Fruit fly (Drosophila melanogaster) whole organism: ENCODE results near the gene Eig71Ed.

Experiments used
- CG8478 ChIP-seq: fragments of >200 bp; optimal IDR thresholded peaks from 2 replicates; lab custom pipeline; 2018; ENCODE audit warnings: inconsistent platforms
- Dll ChIP-seq: fragments of >200 bp; optimal IDR thresholded peaks from 2 replicates; lab custom pipeline; 2017
- EcR ChIP-seq, 2 experiments: fragments of >200 bp; optimal IDR thresholded peaks; 2 replicates each; lab custom pipeline; 2017; ENCODE audit warnings: missing biosample characterization in 2 of 2, missing genetic modification characterization in 2 of 2, missing genetic modification reagents in 2 of 2
- pan ChIP-seq: fragments of >200 bp; optimal IDR thresholded peaks from 2 replicates; lab custom pipeline; 2017
- psq ChIP-seq: fragments of >200 bp; optimal IDR thresholded peaks from 2 replicates; lab custom pipeline; 2017
- usp ChIP-seq: fragments of >200 bp; optimal IDR thresholded peaks from 2 replicates; lab custom pipeline; 2017; ENCODE audit warnings: missing biosample characterization, missing genetic modification characterization, mixed read lengths

Gene Eig71Ed

dm6 chr3L:15657290-15657689, 5.0 kb downstream of the Eig71Ed start, which contains the start of the genes Eig71Ef and Eig71Eg:
Gene Eig71Ef (minus strand): TSS chr3L:15657390.
Gene Eig71Eg (plus strand): TSS chr3L:15657628.
- no peak for TF ChIP-seq pan (lab: Kevin White, UChicago)
- no peak for TF ChIP-seq psq
- TF ChIP-seq EcR (GFP tag; optimal IDR thresholded peaks at IDR 0.05; lab: Kevin White, UChicago) = no peak
- TF ChIP-seq CG8478 = no peak
- TF ChIP-seq Dll (lab: Kevin White, UChicago) = no peak
- TF ChIP-seq usp (GFP tag; lab: Kevin White, UChicago) = no peak

- no peak for TF ChIP-seq pan (lab: Kevin White, UChicago)
- TF ChIP-seq EcR (GFP tag; optimal IDR thresholded peaks at IDR 0.05; lab: Kevin White, UChicago) = no peak
- no peak for TF ChIP-seq psq
- no peak for TF ChIP-seq usp (GFP tag; lab: Kevin White, UChicago)
- no peak for TF ChIP-seq CG8478
- TF ChIP-seq Dll (lab: Kevin White, UChicago) = no peak
These were observed 7.0 kb downstream of the Eig71Ed start, which contains the start of the genes Eig71Eh and Eig71Ei for dm6 chr3L:15659341-15659740. Gene Eig71Eh (minus strand): TSS chr3L:15659441. Gene Eig71Ei (plus strand): TSS chr3L:15659707.

- no peak for TF ChIP-seq CG8478
- no peak for TF ChIP-seq EcR (GFP tag; optimal IDR thresholded peaks at IDR 0.05; lab: Kevin White, UChicago)
These were observed 8.6 kb downstream of the Eig71Ed start, which contains the start of the genes Eig71Ej and Eig71Ek for dm6 chr3L:15660915-15661314. Gene Eig71Ej (minus strand): TSS chr3L:15661015. Gene Eig71Ek (plus strand): TSS chr3L:15661248.

DNA sequence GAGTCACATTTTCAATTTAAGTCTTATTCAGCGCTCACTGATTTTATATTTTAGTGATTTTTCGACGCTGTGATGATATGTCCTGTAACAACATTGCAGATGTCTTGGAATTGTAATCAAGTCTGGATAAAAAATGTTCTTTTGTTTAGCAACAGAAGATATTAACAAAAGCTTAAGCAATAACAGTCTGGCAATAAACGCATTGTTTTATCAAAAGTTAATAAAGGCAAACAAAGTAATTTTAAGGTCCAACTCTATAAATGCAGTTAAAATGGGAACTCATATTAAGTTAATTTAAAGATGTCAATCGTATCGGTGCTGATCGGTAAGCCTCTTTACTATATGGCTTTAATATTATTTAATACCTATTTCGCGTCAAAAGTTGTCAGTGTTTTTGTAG, 9.2 kb downstream of the Eig71Ed start, which contains the start of gene CG43082:
Gene CG43082 (plus strand): TSS at position 301 of the 400 bp plus-strand sequence.
- no peak for TF ChIP-seq EcR (GFP tag; optimal IDR thresholded peaks at IDR 0.05; lab: Kevin White, UChicago)
- TF ChIP-seq pan (lab: Kevin White, UChicago) = no peak
- no peak for TF ChIP-seq psq
- no peak for TF ChIP-seq Dll (lab: Kevin White, UChicago)
- TF ChIP-seq CG8478 = no peak
- no peak for TF ChIP-seq usp (GFP tag; lab: Kevin White, UChicago)

dm6 chr3L:15662510-15662909, 10.2 kb downstream of the Eig71Ed start:
- TF ChIP-seq pan (lab: Kevin White, UChicago) = no peak
- no peak for TF ChIP-seq EcR (GFP tag; optimal IDR thresholded peaks at IDR 0.05; lab: Kevin White, UChicago)
- TF ChIP-seq CG8478 = no peak
- TF ChIP-seq Dll (lab: Kevin White, UChicago) = no peak
- TF ChIP-seq usp (GFP tag; lab: Kevin White, UChicago) = no peak
- no peak for TF ChIP-seq psq

DNA sequence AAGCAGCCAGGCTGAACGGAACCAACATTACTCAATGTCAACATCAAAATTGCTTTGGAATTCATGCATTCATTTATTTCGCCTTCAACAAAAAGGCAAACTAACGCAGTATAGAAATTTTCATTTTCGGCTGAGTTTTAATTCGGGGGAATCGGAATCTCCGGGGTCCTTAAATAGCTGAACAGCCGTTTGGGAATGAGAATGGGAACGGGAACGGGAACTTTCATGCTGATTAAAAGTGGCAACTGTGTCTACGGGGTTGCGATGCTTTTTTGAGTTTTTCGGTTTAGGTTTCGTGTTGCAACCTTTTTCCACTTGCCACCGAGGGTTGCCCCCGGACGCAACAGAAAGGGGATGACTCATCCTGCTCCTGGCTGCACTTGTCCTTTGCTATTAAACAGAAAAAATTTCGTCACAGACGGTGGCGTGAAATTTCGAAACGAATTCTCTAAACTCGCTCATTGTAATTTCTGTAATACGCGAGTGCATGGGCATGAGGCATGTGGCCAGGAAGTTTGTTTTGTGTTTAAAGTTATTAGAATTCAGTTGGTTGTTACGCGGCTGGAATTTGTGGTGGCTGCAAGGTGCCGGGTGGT, 12.0 kb downstream of the Eig71Ed start:
- TF ChIP-seq psq (no peak), usp (GFP tag; lab: Kevin White, UChicago) (no peak), Dll (lab: Kevin White, UChicago) (no peak), EcR (GFP tag; optimal IDR thresholded peaks at IDR 0.05; lab: Kevin White, UChicago) (no peak), pan (lab: Kevin White, UChicago) (no peak), CG8478 (no peak)

DNA sequence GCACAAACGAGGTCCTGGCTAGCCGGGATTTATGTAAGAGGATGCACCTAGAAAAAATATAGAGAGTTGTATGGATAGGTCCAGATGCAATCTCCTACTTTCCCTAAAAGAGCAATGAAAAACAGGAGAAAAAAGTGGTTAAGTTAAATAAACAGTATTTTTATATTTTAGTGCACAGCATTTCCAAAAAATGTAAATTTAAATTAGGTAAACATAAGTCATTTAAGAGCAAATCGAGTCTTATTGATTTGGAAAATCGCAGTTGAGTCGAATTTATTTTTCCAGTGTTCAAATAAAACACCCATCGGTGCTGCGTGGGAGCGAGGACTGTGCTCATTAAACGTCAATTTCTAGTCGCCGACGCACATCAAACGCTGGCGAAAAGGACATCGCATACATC, 13.4 kb downstream of the Eig71Ed start:
- no peak for TF ChIP-seq psq
- TF ChIP-seq Dll (lab: Kevin White, UChicago) = no peak
- TF ChIP-seq CG8478 = no peak
- no peak for TF ChIP-seq usp (GFP tag; lab: Kevin White, UChicago)

- no peak for TF ChIP-seq pan (lab: Kevin White, UChicago)
- TF ChIP-seq Dll (lab: Kevin White, UChicago) = no peak
- TF ChIP-seq EcR (GFP tag; optimal IDR thresholded peaks at IDR 0.05; lab: Kevin White, UChicago) = no peak
- no peak for TF ChIP-seq usp (GFP tag; lab: Kevin White, UChicago)
These were observed 17.6 kb downstream of the Eig71Ed start for dm6 chr3L:15669939-15670338.

DNA sequence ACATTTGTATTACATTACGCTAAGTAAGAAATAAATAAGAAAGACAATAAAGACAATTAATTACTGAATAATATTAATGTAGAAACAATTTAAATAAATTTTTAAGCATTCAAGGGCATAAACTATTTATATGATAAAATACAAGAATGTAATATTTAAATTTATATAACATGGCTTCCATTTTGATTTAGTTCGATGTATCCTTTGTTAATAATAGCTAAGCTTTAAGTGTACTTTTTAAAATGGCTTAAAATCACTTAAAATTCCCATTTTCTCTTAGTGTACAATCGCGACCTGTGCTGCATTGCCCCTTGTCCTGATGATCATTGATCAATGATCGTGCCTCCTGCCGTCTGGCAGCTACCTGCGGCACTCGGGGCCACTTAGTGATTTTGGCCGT, 18.1 kb downstream of the Eig71Ed start:
- TF ChIP-seq Dll (lab: Kevin White, UChicago) (no peak), psq (no peak), EcR (GFP tag; optimal IDR thresholded peaks at IDR 0.05; lab: Kevin White, UChicago) (no peak), usp (GFP tag; lab: Kevin White, UChicago) (no peak), CG8478 (no peak), pan (lab: Kevin White, UChicago) (no peak)

DNA sequence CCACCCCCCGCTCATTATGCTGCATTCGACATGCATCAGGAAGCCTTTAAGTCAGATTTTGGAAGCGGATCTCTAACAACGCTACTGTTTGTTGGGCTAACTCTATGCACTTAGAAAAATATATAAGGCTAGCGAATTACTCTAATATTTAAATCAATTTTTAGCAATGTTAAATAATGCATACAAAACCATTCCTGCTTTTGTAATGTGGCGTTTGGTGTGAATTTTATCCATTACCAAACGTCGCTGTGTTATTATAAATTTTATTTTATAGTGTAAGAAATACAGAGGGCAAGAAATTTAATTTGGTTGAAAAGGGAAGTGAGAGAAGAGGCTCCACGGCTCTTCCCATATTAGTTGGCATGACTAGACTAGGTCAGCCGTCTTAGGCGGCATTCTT, 20.5 kb downstream of the Eig71Ed start:
- TF ChIP-seq pan (lab: Kevin White, UChicago) (no peak), CG8478 (no peak), EcR (GFP tag; optimal IDR thresholded peaks at IDR 0.05; lab: Kevin White, UChicago) (no peak), usp (GFP tag; lab: Kevin White, UChicago) (no peak), Dll (lab: Kevin White, UChicago) (no peak), psq (no peak)

dm6 chr3L:15675111-15675510, 22.8 kb downstream of the Eig71Ed start:
- TF ChIP-seq psq (no peak), usp (GFP tag; lab: Kevin White, UChicago) (no peak), pan (lab: Kevin White, UChicago) (no peak), Dll (lab: Kevin White, UChicago) (no peak), EcR (GFP tag; optimal IDR thresholded peaks at IDR 0.05; lab: Kevin White, UChicago) (no peak), CG8478 (no peak)

- TF ChIP-seq EcR (GFP tag; optimal IDR thresholded peaks at IDR 0.05; lab: Kevin White, UChicago) (no peak), pan (lab: Kevin White, UChicago) (no peak), CG8478 (no peak), Dll (lab: Kevin White, UChicago) (no peak), usp (GFP tag; lab: Kevin White, UChicago) (no peak), psq (no peak)
These were observed 25.3 kb downstream of the Eig71Ed start for dm6 chr3L:15677662-15678061.
